Worm (Caenorhabditis elegans) whole organism, L2 larva: ENCODE results near the gene C05E11.7.

Source experiments
- C34F6.9 ChIP-seq: fragments of 150-350 bp; optimal IDR thresholded peaks from 2 replicates; lab custom pipeline; 2014; ENCODE audit warnings: missing biosample characterization, missing genetic modification characterization
- R02D3.7 ChIP-seq: fragments of 150-350 bp; optimal IDR thresholded peaks from 2 replicates; lab custom pipeline; 2014; ENCODE audit warnings: missing biosample characterization, missing genetic modification characterization
- Y55F3AM.14 ChIP-seq: fragments of 200-800 bp; sonication (Bioruptor generic); optimal IDR thresholded peaks from 2 replicates; lab custom pipeline; 2018; ENCODE audit warnings: mild to moderate bottlenecking, missing genetic modification characterization, missing compliant biosample characterization
- ZK546.5 ChIP-seq: sonication (generic microtip); optimal IDR thresholded peaks from 2 replicates; lab custom pipeline; 2017; ENCODE audit warnings: missing biosample characterization, missing genetic modification characterization
- ama-1 ChIP-seq: fragments of 150-350 bp; optimal IDR thresholded peaks from 2 replicates; lab custom pipeline; 2018; ENCODE audit warnings: inconsistent platforms
- ceh-16 ChIP-seq: fragments of 150-350 bp; optimal IDR thresholded peaks from 2 replicates; lab custom pipeline; 2014; ENCODE audit warnings: missing biosample characterization, missing genetic modification characterization
- ceh-82 ChIP-seq: fragments of 150-350 bp; optimal IDR thresholded peaks from 2 replicates; lab custom pipeline; 2014; ENCODE audit warnings: missing biosample characterization, missing genetic modification characterization
- crh-2 ChIP-seq: sonication (generic microtip); optimal IDR thresholded peaks from 2 replicates; lab custom pipeline; 2017; ENCODE audit warnings: missing biosample characterization, missing genetic modification characterization
- egl-27 ChIP-seq: sonication (generic microtip); optimal IDR thresholded peaks from 3 replicates; lab custom pipeline; 2017; ENCODE audit warnings: missing biosample characterization, missing genetic modification reagents, missing genetic modification characterization
- elt-1 ChIP-seq: fragments of 150-350 bp; optimal IDR thresholded peaks from 2 replicates; lab custom pipeline; 2014; ENCODE audit warnings: missing biosample characterization, missing genetic modification characterization
- elt-3 ChIP-seq: sonication (generic microtip); optimal IDR thresholded peaks from 2 replicates; lab custom pipeline; 2017; ENCODE audit warnings: missing biosample characterization, missing genetic modification characterization
- fos-1 ChIP-seq: fragments of 150-350 bp; optimal IDR thresholded peaks from 2 replicates; lab custom pipeline; 2014; ENCODE audit warnings: missing biosample characterization, missing genetic modification characterization
- gmeb-1 ChIP-seq: fragments of 150-350 bp; optimal IDR thresholded peaks from 2 replicates; lab custom pipeline; 2014; ENCODE audit warnings: missing biosample characterization, missing genetic modification characterization
- lin-39 ChIP-seq: fragments of 150-350 bp; optimal IDR thresholded peaks from 2 replicates; lab custom pipeline; 2014; ENCODE audit warnings: missing biosample characterization, missing genetic modification reagents, missing genetic modification characterization
- mab-5 ChIP-seq: fragments of 150-350 bp; optimal IDR thresholded peaks from 2 replicates; lab custom pipeline; 2014; ENCODE audit warnings: missing biosample characterization, missing genetic modification characterization
- mdl-1 ChIP-seq, 2 experiments: fragments of 150-350 bp in 1 of 2; sonication (generic microtip) in 1 of 2; optimal IDR thresholded peaks; 2 replicates each; lab custom pipeline; 2017; ENCODE audit warnings: missing biosample characterization in 2 of 2, missing genetic modification characterization in 2 of 2
- nhr-12 ChIP-seq: fragments of 150-350 bp; optimal IDR thresholded peaks from 2 replicates; lab custom pipeline; 2014; ENCODE audit warnings: missing biosample characterization, missing genetic modification characterization
- nhr-129 ChIP-seq: fragments of 150-350 bp; optimal IDR thresholded peaks from 2 replicates; lab custom pipeline; 2014; ENCODE audit warnings: missing biosample characterization, missing genetic modification characterization
- nhr-21 ChIP-seq: fragments of 150-350 bp; optimal IDR thresholded peaks from 2 replicates; lab custom pipeline; 2014; ENCODE audit warnings: missing biosample characterization, missing genetic modification characterization
- nhr-23 ChIP-seq: fragments of 150-350 bp; optimal IDR thresholded peaks from 2 replicates; lab custom pipeline; 2014; ENCODE audit warnings: missing biosample characterization, missing genetic modification reagents, missing genetic modification characterization
- nhr-237 ChIP-seq: fragments of 150-350 bp; optimal IDR thresholded peaks from 2 replicates; lab custom pipeline; 2014; ENCODE audit warnings: missing biosample characterization, missing genetic modification characterization
- nhr-25 ChIP-seq: fragments of 150-350 bp; sonication (generic microtip); optimal IDR thresholded peaks from 3 replicates; lab custom pipeline; 2014; ENCODE audit warnings: missing biosample characterization, missing genetic modification characterization
- nhr-6 ChIP-seq: fragments of 150-350 bp; optimal IDR thresholded peaks from 2 replicates; lab custom pipeline; 2014; ENCODE audit warnings: missing biosample characterization, missing genetic modification characterization
- nhr-77 ChIP-seq: fragments of 150-350 bp; optimal IDR thresholded peaks from 2 replicates; lab custom pipeline; 2014; ENCODE audit warnings: missing biosample characterization, missing genetic modification characterization
- peb-1 ChIP-seq: fragments of 150-350 bp; optimal IDR thresholded peaks from 2 replicates; lab custom pipeline; 2014; ENCODE audit warnings: missing biosample characterization, missing genetic modification characterization
- skn-1 ChIP-seq: sonication (generic microtip); optimal IDR thresholded peaks from 2 replicates; lab custom pipeline; 2017; ENCODE audit warnings: missing biosample characterization, missing genetic modification characterization
- sma-3 ChIP-seq: sonication (generic microtip); optimal IDR thresholded peaks from 2 replicates; lab custom pipeline; 2016; ENCODE audit warnings: missing genetic modification reagents, missing genetic modification characterization, missing compliant biosample characterization
- sma-9 ChIP-seq, 2 experiments: fragments of 150-350 bp in 1 of 2; sonication (generic microtip) in 1 of 2; optimal IDR thresholded peaks; 2 replicates each; lab custom pipeline; 2014 to 2016; ENCODE audit warnings: missing genetic modification characterization in 2 of 2, mild to moderate bottlenecking in 1 of 2, missing biosample characterization in 1 of 2, missing compliant biosample characterization in 1 of 2, missing genetic modification reagents in 1 of 2, moderate library complexity in 1 of 2
- unc-55 ChIP-seq: fragments of 150-350 bp; sonication (generic microtip); optimal IDR thresholded peaks from 3 replicates; lab custom pipeline; 2014; ENCODE audit warnings: missing biosample characterization, missing genetic modification reagents, missing genetic modification characterization
- unc-62 ChIP-seq: fragments of 150-350 bp; optimal IDR thresholded peaks from 2 replicates; lab custom pipeline; 2014; ENCODE audit warnings: missing biosample characterization, missing genetic modification reagents, missing genetic modification characterization
- ztf-1 ChIP-seq: fragments of 200-800 bp; sonication (Bioruptor generic); conservative IDR thresholded peaks from 2 replicates; pipeline ENCODE4 v1.3.6; 2022; ENCODE audit warnings: missing genetic modification characterization, missing compliant biosample characterization
- ztf-11 ChIP-seq: sonication (generic microtip); optimal IDR thresholded peaks from 2 replicates; lab custom pipeline; 2017; ENCODE audit warnings: missing biosample characterization, missing genetic modification characterization
- ztf-4 ChIP-seq: fragments of 150-350 bp; optimal IDR thresholded peaks from 2 replicates; lab custom pipeline; 2014; ENCODE audit warnings: missing biosample characterization, missing genetic modification characterization

C05E11.7 gene

ce11 chrX:4549853-4550596 lies 35.5 kb downstream of the C05E11.7 start, which contains the start of gene C07A12.18:
TSS of gene C07A12.18 (minus strand) at chrX:4549903.
- TF ChIP-seq skn-1 (no peak), C34F6.9 (tag; lab: Kevin White, UChicago) (no peak), nhr-25 (tag; lab: Kevin White, UChicago) (peak; percentile 3), nhr-129 (tag; lab: Kevin White, UChicago) (peak; percentile 1), nhr-6 (tag; lab: Kevin White, UChicago) (no peak)
- TF ChIP-seq, all 48 proteins: peak for 2

DNA sequence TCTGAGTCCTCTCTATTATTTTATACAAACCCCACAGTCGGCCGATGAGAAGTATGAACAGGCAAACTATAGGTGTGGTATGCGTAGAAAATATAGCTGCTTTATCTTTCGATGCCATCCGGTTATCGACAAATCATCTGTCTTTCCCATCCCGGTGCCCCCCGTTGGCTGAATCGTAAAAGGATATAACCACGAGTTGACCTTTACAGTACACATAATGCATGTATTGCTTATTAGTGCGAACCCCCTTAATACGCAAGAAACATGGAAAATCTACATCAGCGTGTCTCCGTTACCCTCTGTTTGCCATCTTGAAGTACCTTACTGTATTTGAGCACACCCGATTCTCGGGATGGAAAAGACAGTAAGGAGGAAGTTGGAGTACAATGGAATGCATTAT lies 36.5 kb downstream of the C05E11.7 start:
- TF ChIP-seq unc-62 (GFP tag; lab: Kevin White, UChicago) = no peak
- no peak for TF ChIP-seq sma-3 (GFP tag; lab: Kevin White, UChicago)
- TF ChIP-seq ztf-1 = no peak
- no peak for TF ChIP-seq R02D3.7
- TF ChIP-seq mab-5 (tag; lab: Kevin White, UChicago) = no peak
- TF ChIP-seq nhr-77 (tag; lab: Kevin White, UChicago) = no peak
- TF ChIP-seq nhr-21 (tag; lab: Kevin White, UChicago) = no peak
- no peak for TF ChIP-seq gmeb-1
- TF ChIP-seq ztf-4 (tag; lab: Kevin White, UChicago) = no peak

DNA sequence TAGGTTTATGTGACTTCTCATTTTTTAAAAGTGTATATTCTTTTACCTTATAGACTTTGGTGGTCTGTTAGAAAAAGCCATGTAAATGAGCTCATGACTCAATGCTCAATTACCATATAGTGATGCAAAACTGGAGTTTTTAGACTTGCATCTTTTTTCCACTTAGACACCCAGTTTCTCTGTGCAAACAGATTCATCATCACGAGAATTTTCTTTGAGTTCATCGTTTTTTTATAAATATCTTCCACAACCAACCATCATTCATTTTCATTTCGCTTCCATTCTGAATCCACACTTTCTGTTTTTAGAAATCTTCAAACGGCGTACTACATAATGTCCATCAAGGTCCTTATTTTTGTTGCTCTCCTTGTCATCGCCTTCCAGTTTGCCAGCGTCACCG lies 40.9 kb downstream of the C05E11.7 start, which contains the start of gene C07A12.2:
TSS of gene C07A12.2 (plus strand) at position 301 of the 400 bp plus-strand sequence.
- TF ChIP-seq nhr-25 (tag; lab: Kevin White, UChicago) (no peak), elt-3 (tag; lab: Kevin White, UChicago) (no peak), nhr-12 (tag; lab: Kevin White, UChicago) (no peak), unc-55 (GFP tag; lab: Kevin White, UChicago) (no peak), crh-2 (tag; lab: Kevin White, UChicago) (no peak), nhr-237 (tag; lab: Kevin White, UChicago) (no peak), Y55F3AM.14 (GFP tag; lab: Kevin White, UChicago) (no peak), elt-1 (tag; lab: Kevin White, UChicago) (no peak), mdl-1 (tag; optimal IDR thresholded peaks at IDR 0.05; lab: Kevin White, UChicago) (no peak), unc-62 (GFP tag; lab: Kevin White, UChicago) (no peak), ama-1 (lab: Kevin White, UChicago) (no peak), sma-9 (GFP tag; optimal IDR thresholded peaks at IDR 0.05; lab: Kevin White, UChicago) (no peak), sma-9 (tag; optimal IDR thresholded peaks at IDR 0.05; lab: Kevin White, UChicago) (no peak), nhr-21 (tag; lab: Kevin White, UChicago) (no peak), lin-39 (tag; lab: Kevin White, UChicago) (no peak), ceh-82 (no peak), ceh-16 (no peak), nhr-23 (tag; lab: Kevin White, UChicago) (no peak), egl-27 (tag; lab: Kevin White, UChicago) (no peak), sma-3 (GFP tag; lab: Kevin White, UChicago) (no peak)

DNA sequence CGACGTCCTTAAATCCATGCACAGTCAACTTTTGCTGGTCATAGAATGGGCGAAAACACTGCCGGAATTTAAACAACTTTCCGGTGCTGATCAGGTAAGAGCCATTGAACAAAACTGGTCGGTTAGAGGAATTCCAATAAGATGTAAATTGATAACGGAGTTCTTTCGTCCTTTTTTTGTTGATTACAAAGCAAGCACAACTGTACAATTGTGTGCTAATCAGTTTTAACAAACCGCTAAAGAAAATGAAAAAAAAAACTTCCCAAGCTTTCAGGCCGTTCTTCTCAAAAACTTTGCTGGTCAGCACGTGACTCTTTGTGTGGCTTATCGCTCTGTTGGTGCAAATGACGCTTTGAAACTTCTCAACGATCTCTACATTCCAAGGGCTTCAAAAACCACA lies 51.4 kb downstream of the C05E11.7 start:
- TF ChIP-seq sma-3 (GFP tag; lab: Kevin White, UChicago) (no peak), ZK546.5 (tag; lab: Kevin White, UChicago) (no peak), nhr-25 (tag; lab: Kevin White, UChicago) (no peak), nhr-77 (tag; lab: Kevin White, UChicago) (no peak), peb-1 (no peak), ama-1 (lab: Kevin White, UChicago) (no peak), C34F6.9 (tag; lab: Kevin White, UChicago) (no peak), fos-1 (tag; lab: Kevin White, UChicago) (no peak), skn-1 (no peak), elt-3 (tag; lab: Kevin White, UChicago) (no peak), ztf-1 (no peak), ztf-11 (tag; lab: Kevin White, UChicago) (no peak)
